Fruit fly (Drosophila melanogaster) whole organism, embryonic: ENCODE data around the gene CG15208.

Source experiments
- BtbVII ChIP-seq: fragments of 200-800 bp; sonication (Bioruptor generic); optimal IDR thresholded peaks from 3 replicates; lab custom pipeline; 2017; ENCODE audit warnings: missing biosample characterization, mild to moderate bottlenecking, missing genetic modification characterization
- CG10462 ChIP-seq: fragments of 200-800 bp; sonication (Bioruptor generic); optimal IDR thresholded peaks from 2 replicates; lab custom pipeline; 2016; ENCODE audit warnings: missing biosample characterization, missing genetic modification characterization
- CG11093 ChIP-seq: fragments of 200-800 bp; sonication (Bioruptor generic); IDR thresholded peaks from 3 replicates; pipeline ENCODE4 v1.3.6; 2022; ENCODE audit warnings: missing biosample characterization, missing genetic modification characterization
- CG15073 ChIP-seq: fragments of 200-800 bp; sonication (Bioruptor generic); optimal IDR thresholded peaks from 2 replicates; lab custom pipeline; 2016; ENCODE audit warnings: missing biosample characterization, missing genetic modification characterization
- CG15269 ChIP-seq: fragments of 200-800 bp; sonication (Bioruptor generic); optimal IDR thresholded peaks from 2 replicates; lab custom pipeline; 2018; ENCODE audit warnings: missing biosample characterization, mild to moderate bottlenecking, missing genetic modification characterization, moderate library complexity
- CG15514 ChIP-seq: fragments of 200-800 bp; sonication (Bioruptor generic); optimal IDR thresholded peaks from 3 replicates; lab custom pipeline; 2017; ENCODE audit warnings: missing biosample characterization, missing genetic modification characterization, mild to moderate bottlenecking, moderate library complexity, missing genetic modification reagents
- CG16779 ChIP-seq: fragments of 200-800 bp; sonication (Bioruptor generic); IDR thresholded peaks from 2 replicates; pipeline ENCODE4 v1.3.6; 2022; ENCODE audit warnings: missing biosample characterization, missing genetic modification characterization
- CG16863 ChIP-seq: fragments of 200-800 bp; sonication (Bioruptor generic); optimal IDR thresholded peaks from 3 replicates; lab custom pipeline; 2016; ENCODE audit warnings: missing biosample characterization, missing genetic modification characterization
- CG18764 ChIP-seq: fragments of 200-800 bp; sonication (Bioruptor generic); optimal IDR thresholded peaks from 3 replicates; lab custom pipeline; 2016; ENCODE audit warnings: missing biosample characterization, missing genetic modification characterization
- CG2116 ChIP-seq: fragments of 200-800 bp; sonication (Bioruptor generic); optimal IDR thresholded peaks from 3 replicates; lab custom pipeline; 2018; ENCODE audit warnings: missing biosample characterization, mild to moderate bottlenecking, missing genetic modification characterization
- CG32772 ChIP-seq: fragments of 200-800 bp; sonication (Bioruptor generic); IDR thresholded peaks from 2 replicates; pipeline ENCODE4 v1.3.6; 2022; ENCODE audit warnings: missing biosample characterization, missing genetic modification characterization
- CG4707 ChIP-seq: fragments of 200-800 bp; sonication (Bioruptor generic); optimal IDR thresholded peaks from 2 replicates; lab custom pipeline; 2018; ENCODE audit warnings: missing biosample characterization, mild to moderate bottlenecking, missing genetic modification characterization, moderate library complexity
- CG6175 ChIP-seq: fragments of 200-800 bp; sonication (Bioruptor generic); IDR thresholded peaks from 3 replicates; pipeline ENCODE4 v1.3.6; 2022; ENCODE audit warnings: missing biosample characterization, missing genetic modification characterization
- CG7271 ChIP-seq: fragments of 200-800 bp; sonication (Bioruptor generic); optimal IDR thresholded peaks from 2 replicates; lab custom pipeline; 2018; ENCODE audit warnings: missing biosample characterization, mild to moderate bottlenecking, missing genetic modification characterization, moderate library complexity
- CG7372 ChIP-seq: fragments of 200-800 bp; sonication (Bioruptor generic); IDR thresholded peaks from 2 replicates; pipeline ENCODE4 v1.3.6; 2022; ENCODE audit warnings: missing biosample characterization, missing genetic modification characterization
- CG7745 ChIP-seq: fragments of 200-800 bp; sonication (Bioruptor generic); optimal IDR thresholded peaks from 2 replicates; lab custom pipeline; 2018; ENCODE audit warnings: missing biosample characterization, mild to moderate bottlenecking, missing genetic modification characterization, moderate library complexity
- CG7839 ChIP-seq: fragments of 200-800 bp; sonication (Bioruptor generic); optimal IDR thresholded peaks from 3 replicates; lab custom pipeline; 2018; ENCODE audit warnings: missing biosample characterization, mild to moderate bottlenecking, missing genetic modification characterization, moderate library complexity
- CG8290 ChIP-seq, 3 experiments: fragments of 200-800 bp; sonication (Bioruptor generic); optimal IDR thresholded peaks; 2 replicates each; lab custom pipeline; 2016 to 2019; ENCODE audit warnings: missing biosample characterization in 3 of 3, missing genetic modification characterization in 3 of 3, mild to moderate bottlenecking in 2 of 3, moderate library complexity in 1 of 3
- CG8359 ChIP-seq: fragments of 200-800 bp; sonication (Bioruptor generic); optimal IDR thresholded peaks from 2 replicates; lab custom pipeline; 2017; ENCODE audit warnings: missing biosample characterization, mild to moderate bottlenecking, missing genetic modification characterization, borderline replicate concordance
- CG8924 ChIP-seq: fragments of 200-800 bp; optimal IDR thresholded peaks from 3 replicates; lab custom pipeline; 2019; ENCODE audit warnings: missing biosample characterization, mild to moderate bottlenecking, missing genetic modification characterization, moderate library complexity
- CG9609 ChIP-seq: fragments of 200-800 bp; sonication (Bioruptor generic); optimal IDR thresholded peaks from 3 replicates; lab custom pipeline; 2016; ENCODE audit warnings: missing biosample characterization, missing genetic modification characterization
- Hr3 ChIP-seq: fragments of 200-800 bp; sonication (Bioruptor generic); optimal IDR thresholded peaks from 3 replicates; lab custom pipeline; 2016; ENCODE audit warnings: missing biosample characterization, missing genetic modification characterization
- MTF-1 ChIP-seq: fragments of 200-800 bp; sonication (Bioruptor generic); optimal IDR thresholded peaks from 2 replicates; lab custom pipeline; 2018; ENCODE audit warnings: missing biosample characterization, mild to moderate bottlenecking, missing genetic modification characterization, borderline replicate concordance
- NFAT ChIP-seq: fragments of 200-800 bp; sonication (Bioruptor generic); IDR thresholded peaks from 2 replicates; pipeline ENCODE4 v1.3.6; 2022; ENCODE audit warnings: missing biosample characterization, missing genetic modification characterization
- Ptx1 ChIP-seq: fragments of 200-800 bp; sonication (Bioruptor generic); IDR thresholded peaks from 2 replicates; pipeline ENCODE4 v1.3.6; 2022; ENCODE audit warnings: missing biosample characterization, missing genetic modification characterization
- Rx ChIP-seq: fragments of 200-800 bp; sonication (Bioruptor generic); IDR thresholded peaks from 2 replicates; pipeline ENCODE4 v1.3.6; 2022; ENCODE audit warnings: missing biosample characterization, missing genetic modification characterization
- Sox100B ChIP-seq: fragments of 200-800 bp; sonication (Bioruptor generic); optimal IDR thresholded peaks from 3 replicates; lab custom pipeline; 2018; ENCODE audit warnings: missing biosample characterization, mild to moderate bottlenecking, missing genetic modification characterization
- Tbp ChIP-seq: fragments of >200 bp; optimal IDR thresholded peaks from 2 replicates; lab custom pipeline; 2018; ENCODE audit warnings: missing biosample characterization, missing genetic modification characterization
- ash1 ChIP-seq: fragments of 200-800 bp; sonication (Bioruptor generic); optimal IDR thresholded peaks from 2 replicates; lab custom pipeline; 2018; ENCODE audit warnings: missing biosample characterization, mild to moderate bottlenecking, missing genetic modification characterization
- btn ChIP-seq: fragments of 200-800 bp; sonication (Bioruptor generic); optimal IDR thresholded peaks from 2 replicates; lab custom pipeline; 2016; ENCODE audit warnings: missing biosample characterization, missing genetic modification characterization
- chinmo ChIP-seq: fragments of 200-800 bp; sonication (Bioruptor generic); IDR thresholded peaks from 4 replicates; pipeline ENCODE4 v1.3.6; 2022; ENCODE audit warnings: missing biosample characterization, missing genetic modification characterization; ENCODE audit not compliant: partially characterized antibody
- ci ChIP-seq: fragments of 200-800 bp; sonication (Bioruptor generic); IDR thresholded peaks from 3 replicates; pipeline ENCODE4 v1.3.6; 2022; ENCODE audit warnings: missing biosample characterization, missing genetic modification characterization
- da ChIP-seq: fragments of 200-800 bp; sonication (Bioruptor generic); optimal IDR thresholded peaks from 2 replicates; lab custom pipeline; 2016; ENCODE audit warnings: missing biosample characterization, missing genetic modification characterization
- dan ChIP-seq: fragments of 200-800 bp; sonication (Bioruptor generic); IDR thresholded peaks from 2 replicates; pipeline ENCODE4 v1.3.6; 2022; ENCODE audit warnings: missing biosample characterization, missing genetic modification characterization
- dysf ChIP-seq: fragments of 200-800 bp; sonication (Bioruptor generic); IDR thresholded peaks from 3 replicates; pipeline ENCODE4 v1.3.6; 2022; ENCODE audit warnings: missing biosample characterization, missing genetic modification characterization
- fd64A ChIP-seq: fragments of 200-800 bp; sonication (Bioruptor generic); optimal IDR thresholded peaks from 3 replicates; lab custom pipeline; 2018; ENCODE audit warnings: missing biosample characterization, mild to moderate bottlenecking, missing genetic modification characterization
- ftz-f1 ChIP-seq: fragments of 200-800 bp; sonication (Bioruptor generic); optimal IDR thresholded peaks from 2 replicates; lab custom pipeline; 2016; ENCODE audit warnings: missing biosample characterization, missing genetic modification characterization
- gsb ChIP-seq: fragments of 200-800 bp; sonication (Bioruptor generic); IDR thresholded peaks from 2 replicates; pipeline ENCODE4 v1.3.6; 2022; ENCODE audit warnings: missing biosample characterization, missing genetic modification characterization
- h ChIP-seq: fragments of >200 bp; optimal IDR thresholded peaks from 2 replicates; lab custom pipeline; 2017
- lbe ChIP-seq: fragments of 200-800 bp; sonication (Bioruptor generic); optimal IDR thresholded peaks from 2 replicates; lab custom pipeline; 2016; ENCODE audit warnings: missing biosample characterization, mild to moderate bottlenecking, missing genetic modification characterization
- lmd ChIP-seq: fragments of 200-800 bp; sonication (Bioruptor generic); IDR thresholded peaks from 2 replicates; pipeline ENCODE4 v1.3.6; 2022; ENCODE audit warnings: missing biosample characterization, missing genetic modification characterization
- mirr ChIP-seq: fragments of 200-800 bp; sonication (Bioruptor generic); optimal IDR thresholded peaks from 3 replicates; lab custom pipeline; 2018; ENCODE audit warnings: missing biosample characterization, mild to moderate bottlenecking, missing genetic modification characterization
- onecut ChIP-seq: fragments of 200-800 bp; sonication (Bioruptor generic); IDR thresholded peaks from 2 replicates; pipeline ENCODE4 v1.3.6; 2022; ENCODE audit warnings: missing biosample characterization, missing genetic modification characterization
- peb ChIP-seq: fragments of 200-800 bp; sonication (Bioruptor generic); IDR thresholded peaks from 2 replicates; pipeline ENCODE4 v1.3.6; 2022; ENCODE audit warnings: missing biosample characterization, missing genetic modification characterization
- pnt ChIP-seq: fragments of 200-800 bp; sonication (Bioruptor generic); optimal IDR thresholded peaks from 3 replicates; lab custom pipeline; 2016; ENCODE audit warnings: missing biosample characterization, missing genetic modification characterization
- sd ChIP-seq: fragments of 200-800 bp; sonication (Bioruptor generic); optimal IDR thresholded peaks from 3 replicates; lab custom pipeline; 2018; ENCODE audit warnings: missing biosample characterization, mild to moderate bottlenecking, missing genetic modification characterization, moderate library complexity
- slp2 ChIP-seq: fragments of 200-800 bp; sonication (Bioruptor generic); optimal IDR thresholded peaks from 2 replicates; lab custom pipeline; 2016; ENCODE audit warnings: missing biosample characterization, missing genetic modification characterization
- stc ChIP-seq: fragments of 200-800 bp; sonication (Bioruptor generic); IDR thresholded peaks from 2 replicates; pipeline ENCODE4 v1.3.6; 2022; ENCODE audit warnings: missing biosample characterization, missing genetic modification characterization
- tgo ChIP-seq: fragments of 200-800 bp; sonication (Bioruptor generic); IDR thresholded peaks from 3 replicates; pipeline ENCODE4 v1.3.6; 2022; ENCODE audit warnings: missing biosample characterization, missing genetic modification characterization
- twi ChIP-seq: fragments of 200-800 bp; optimal IDR thresholded peaks from 2 replicates; lab custom pipeline; 2019; ENCODE audit warnings: missing biosample characterization, mild to moderate bottlenecking, missing genetic modification characterization, moderate library complexity
- tx ChIP-seq: fragments of 200-800 bp; sonication (Bioruptor generic); optimal IDR thresholded peaks from 2 replicates; lab custom pipeline; 2016; ENCODE audit warnings: missing biosample characterization, missing genetic modification characterization

The CG15208 gene

DNA sequence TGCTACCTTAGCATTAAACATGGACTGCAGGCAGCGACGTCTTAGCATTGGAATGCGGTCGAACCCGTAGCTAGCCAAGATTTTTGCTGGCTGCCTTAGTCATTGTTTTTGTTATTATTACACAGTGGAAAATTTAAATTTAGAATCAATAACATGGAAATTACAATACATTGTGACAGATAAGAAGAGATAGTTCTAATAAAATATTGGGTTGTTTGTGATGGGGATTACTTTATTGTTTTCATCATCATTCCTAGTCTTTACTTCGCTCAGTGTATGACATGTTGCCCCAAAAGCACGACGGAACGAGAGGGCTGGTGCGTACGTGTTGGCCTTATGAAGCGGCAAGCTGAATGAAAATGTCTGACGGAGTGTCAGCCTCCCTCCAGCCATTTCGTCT is 36.8 kb downstream of the CG15208 start (continued):
- TF ChIP-seq CG7745 (tag; lab: Kevin White, UChicago), result no peak
- peak; percentile 67 for TF ChIP-seq CG9609
- peak; percentile 89 for TF ChIP-seq CG7839 (tag; lab: Kevin White, UChicago)
- peak; percentile 54 for TF ChIP-seq tx
- TF ChIP-seq slp2 (GFP tag; lab: Kevin White, UChicago), result peak; percentile 78
- peak; percentile 80 for TF ChIP-seq lmd
- TF ChIP-seq CG6175, result peak; percentile 86
- peak; percentile 69; the same call in 1 of the 2 replicates for TF ChIP-seq peb (GFP tag; lab: Robert Waterston, UW)
- TF ChIP-seq pnt (GFP tag; lab: Kevin White, UChicago), result peak; percentile 83
- TF ChIP-seq gsb (GFP tag; lab: Robert Waterston, UW), result peak; percentile 73
- no peak for TF ChIP-seq lbe (GFP tag; lab: Kevin White, UChicago)
- peak; percentile 49 for TF ChIP-seq twi (tag; lab: Kevin White, UChicago)
- peak; percentile 76; the same call in 1 of the 3 replicates for TF ChIP-seq CG11093 (GFP tag; lab: Robert Waterston, UW)
- TF ChIP-seq sd, result peak; percentile 98
- peak; percentile 68; the same call in 1 of the 2 replicates for TF ChIP-seq NFAT
- peak; percentile 91 for TF ChIP-seq stc (GFP tag; lab: Robert Waterston, UW)
- peak; percentile 67 for TF ChIP-seq CG7372 (GFP tag; lab: Robert Waterston, UW)
- peak; percentile 57 for TF ChIP-seq CG15514 (GFP tag; lab: Kevin White, UChicago)
- TF ChIP-seq CG16779 (GFP tag; lab: Robert Waterston, UW), result peak; percentile 50; the same call in 1 of the 2 replicates
- TF ChIP-seq fd64A (GFP tag; lab: Kevin White, UChicago), result peak; percentile 48
- peak; percentile 85 for TF ChIP-seq Sox100B (GFP tag; lab: Kevin White, UChicago)
- peak; percentile 52 for TF ChIP-seq CG7271 (tag; lab: Kevin White, UChicago)
- TF ChIP-seq CG4707 (GFP tag; lab: Kevin White, UChicago), result peak; percentile 73
- TF ChIP-seq CG15269, result peak; percentile 94
- TF ChIP-seq onecut (GFP tag; lab: Robert Waterston, UW), result peak; percentile 73
- peak; percentile 62 for TF ChIP-seq MTF-1 (GFP tag; lab: Kevin White, UChicago)
- TF ChIP-seq CG10462 (GFP tag; lab: Kevin White, UChicago), result peak; percentile 67
- TF ChIP-seq CG18764 (GFP tag; lab: Kevin White, UChicago), result peak; percentile 64
- TF ChIP-seq dan, result no peak
- peak; percentile 80 for TF ChIP-seq tgo (GFP tag; lab: Robert Waterston, UW)
- TF ChIP-seq dysf (GFP tag; lab: Robert Waterston, UW), result peak; percentile 88
- TF ChIP-seq Ptx1, result peak; percentile 86
- TF ChIP-seq ftz-f1 (GFP tag; lab: Kevin White, UChicago), result no peak
- TF ChIP-seq ash1, result no peak
- peak; percentile 70; the same call in 1 of the 2 replicates for TF ChIP-seq Rx (GFP tag; lab: Robert Waterston, UW)
- peak; percentile 56 for TF ChIP-seq CG8290 (GFP tag; optimal IDR thresholded peaks at IDR 0.05; lab: Kevin White, UChicago)
- peak in 1 of 2 experiments; percentile 93 for TF ChIP-seq CG8290 (tag; optimal IDR thresholded peaks at IDR 0.05; lab: Kevin White, UChicago)
- TF ChIP-seq BtbVII (GFP tag; lab: Kevin White, UChicago), result peak; percentile 74
- TF ChIP-seq ci, result peak; percentile 94
- no peak for TF ChIP-seq chinmo (GFP tag; lab: Robert Waterston, UW)
- TF ChIP-seq da (GFP tag; lab: Kevin White, UChicago), result no peak
- peak; percentile 61 for TF ChIP-seq Hr3 (GFP tag; lab: Kevin White, UChicago)
- TF ChIP-seq CG8359 (GFP tag; lab: Kevin White, UChicago), result peak; percentile 42
- peak; percentile 88 for TF ChIP-seq CG8924
- peak; percentile 36 for TF ChIP-seq CG2116 (GFP tag; lab: Kevin White, UChicago)
- TF ChIP-seq btn (GFP tag; lab: Kevin White, UChicago), result peak; percentile 58
- TF ChIP-seq CG32772, result peak; percentile 84
- peak; percentile 66 for TF ChIP-seq mirr (GFP tag; lab: Kevin White, UChicago)
- TF ChIP-seq CG15073 (GFP tag; lab: Kevin White, UChicago), result peak; percentile 2
- TF ChIP-seq h, result no peak
- peak; percentile 73 for TF ChIP-seq CG16863 (GFP tag; lab: Kevin White, UChicago)
- TF ChIP-seq Tbp (GFP tag; lab: Kevin White, UChicago), result no peak
